Fruit fly (Drosophila melanogaster) whole organism, embryonic: ENCODE data around the gene CG18473.

ENCODE experiments used
- ATbp ChIP-seq: fragments of 200-800 bp; sonication (Bioruptor generic); optimal IDR thresholded peaks from 2 replicates; lab custom pipeline; 2017; ENCODE audit warnings: missing biosample characterization, mild to moderate bottlenecking, missing genetic modification characterization, missing genetic modification reagents
- C15 ChIP-seq: fragments of 200-800 bp; sonication (Bioruptor generic); IDR thresholded peaks from 3 replicates; pipeline ENCODE4 v1.3.6; 2022; ENCODE audit warnings: missing biosample characterization, missing genetic modification characterization
- CG11093 ChIP-seq: fragments of 200-800 bp; sonication (Bioruptor generic); IDR thresholded peaks from 3 replicates; pipeline ENCODE4 v1.3.6; 2022; ENCODE audit warnings: missing biosample characterization, missing genetic modification characterization
- CG11398 ChIP-seq: fragments of 200-800 bp; sonication (Bioruptor generic); optimal IDR thresholded peaks from 2 replicates; lab custom pipeline; 2016; ENCODE audit warnings: missing biosample characterization, missing genetic modification characterization
- CG12155 ChIP-seq: fragments of 200-800 bp; sonication (Bioruptor generic); optimal IDR thresholded peaks from 3 replicates; lab custom pipeline; 2016; ENCODE audit warnings: missing biosample characterization, missing genetic modification characterization
- CG12659 ChIP-seq: fragments of 200-800 bp; sonication (Bioruptor generic); optimal IDR thresholded peaks from 3 replicates; lab custom pipeline; 2017; ENCODE audit warnings: mild to moderate bottlenecking, missing biosample characterization, missing genetic modification reagents, missing genetic modification characterization
- CG18011 ChIP-seq: fragments of 200-800 bp; sonication (Bioruptor generic); optimal IDR thresholded peaks from 2 replicates; lab custom pipeline; 2017; ENCODE audit warnings: missing biosample characterization, missing genetic modification characterization, mild to moderate bottlenecking, moderate library complexity, missing genotype
- CG18619 ChIP-seq: fragments of 200-800 bp; sonication (Bioruptor generic); optimal IDR thresholded peaks from 3 replicates; lab custom pipeline; 2017; ENCODE audit warnings: missing biosample characterization, mild to moderate bottlenecking, missing genetic modification characterization
- CG2889 ChIP-seq: fragments of 200-800 bp; sonication (Bioruptor generic); IDR thresholded peaks from 3 replicates; pipeline ENCODE4 v1.3.6; 2022; ENCODE audit warnings: missing biosample characterization, missing genetic modification characterization
- CG4424 ChIP-seq: fragments of 200-800 bp; sonication (Bioruptor generic); optimal IDR thresholded peaks from 3 replicates; lab custom pipeline; 2016; ENCODE audit warnings: missing biosample characterization, missing genetic modification characterization
- CG5180 ChIP-seq: fragments of 200-800 bp; sonication (Bioruptor generic); optimal IDR thresholded peaks from 3 replicates; lab custom pipeline; 2017; ENCODE audit warnings: missing biosample characterization, missing genetic modification characterization, mild to moderate bottlenecking, moderate library complexity, missing genetic modification reagents
- CG6765 ChIP-seq: fragments of 200-800 bp; sonication (Bioruptor generic); optimal IDR thresholded peaks from 3 replicates; lab custom pipeline; 2017; ENCODE audit warnings: missing biosample characterization, mild to moderate bottlenecking, missing genetic modification characterization
- CG9932 ChIP-seq: fragments of 200-800 bp; sonication (Bioruptor generic); IDR thresholded peaks from 2 replicates; pipeline ENCODE4 v1.3.6; 2022; ENCODE audit warnings: missing biosample characterization, missing genetic modification characterization
- CHES-1-like ChIP-seq: fragments of 200-800 bp; sonication (Bioruptor generic); optimal IDR thresholded peaks from 2 replicates; lab custom pipeline; 2016; ENCODE audit warnings: missing biosample characterization, missing genetic modification characterization
- CoRest ChIP-seq: fragments of 200-800 bp; sonication (Bioruptor generic); optimal IDR thresholded peaks from 3 replicates; lab custom pipeline; 2018; ENCODE audit warnings: missing biosample characterization, mild to moderate bottlenecking, missing genetic modification characterization, moderate library complexity
- Dbx ChIP-seq: fragments of 200-800 bp; sonication (Bioruptor generic); IDR thresholded peaks from 3 replicates; pipeline ENCODE4 v1.3.6; 2022; ENCODE audit warnings: missing biosample characterization, missing genetic modification characterization
- Hand ChIP-seq: fragments of 200-800 bp; sonication (Bioruptor generic); optimal IDR thresholded peaks from 2 replicates; lab custom pipeline; 2017; ENCODE audit warnings: mild to moderate bottlenecking, missing biosample characterization, missing genetic modification reagents, missing genetic modification characterization
- Hmr ChIP-seq: fragments of 200-800 bp; sonication (Bioruptor generic); optimal IDR thresholded peaks from 3 replicates; lab custom pipeline; 2017; ENCODE audit warnings: mild to moderate bottlenecking, missing biosample characterization, missing genetic modification reagents, missing genetic modification characterization
- Hr51 ChIP-seq, 2 experiments: fragments of 200-800 bp; sonication (Bioruptor generic); optimal IDR thresholded peaks; 2 replicates in 1 of 2; 3 replicates in 1 of 2; lab custom pipeline; 2016 to 2018; ENCODE audit warnings: missing biosample characterization in 2 of 2, missing genetic modification characterization in 2 of 2, mild to moderate bottlenecking in 1 of 2, moderate library complexity in 1 of 2
- Med ChIP-seq: fragments of 200-800 bp; sonication (Bioruptor generic); peaks from one replicate; lab custom pipeline; 2016; ENCODE audit warnings: missing biosample characterization, missing genetic modification characterization, mild to moderate bottlenecking, inconsistent platforms, moderate library complexity
- Myb ChIP-seq: fragments of 200-800 bp; sonication (Bioruptor generic); optimal IDR thresholded peaks from 2 replicates; lab custom pipeline; 2016; ENCODE audit warnings: missing biosample characterization, missing genetic modification characterization
- Opbp ChIP-seq: fragments of 200-800 bp; sonication (Bioruptor generic); IDR thresholded peaks from 3 replicates; pipeline ENCODE4 v1.3.6; 2022; ENCODE audit warnings: missing biosample characterization, missing genetic modification characterization; ENCODE audit not compliant: partially characterized antibody
- Ravus ChIP-seq: fragments of 200-800 bp; sonication (Bioruptor generic); IDR thresholded peaks from 2 replicates; pipeline ENCODE4 v1.3.6; 2022; ENCODE audit warnings: missing biosample characterization, missing genetic modification characterization
- Sox102F ChIP-seq: fragments of 200-800 bp; sonication (Bioruptor generic); optimal IDR thresholded peaks from 2 replicates; lab custom pipeline; 2018; ENCODE audit warnings: missing biosample characterization, mild to moderate bottlenecking, missing genetic modification characterization, moderate library complexity
- Tbp ChIP-seq: fragments of >200 bp; optimal IDR thresholded peaks from 2 replicates; lab custom pipeline; 2018; ENCODE audit warnings: missing biosample characterization, missing genetic modification characterization
- ap ChIP-seq: fragments of 200-800 bp; sonication (Bioruptor generic); IDR thresholded peaks from 2 replicates; pipeline ENCODE4 v1.3.6; 2022; ENCODE audit warnings: missing biosample characterization, missing genetic modification characterization
- cg ChIP-seq: fragments of 200-800 bp; sonication (Bioruptor generic); optimal IDR thresholded peaks from 3 replicates; lab custom pipeline; 2019; ENCODE audit warnings: missing biosample characterization, mild to moderate bottlenecking, missing genetic modification characterization, moderate library complexity
- ci ChIP-seq: fragments of 200-800 bp; sonication (Bioruptor generic); IDR thresholded peaks from 3 replicates; pipeline ENCODE4 v1.3.6; 2022; ENCODE audit warnings: missing biosample characterization, missing genetic modification characterization
- cwo ChIP-seq: fragments of 200-800 bp; sonication (Bioruptor generic); optimal IDR thresholded peaks from 3 replicates; lab custom pipeline; 2017; ENCODE audit warnings: missing biosample characterization, missing genetic modification characterization, mild to moderate bottlenecking, moderate library complexity, missing genetic modification reagents
- danr ChIP-seq: fragments of 200-800 bp; sonication (Bioruptor generic); IDR thresholded peaks from 2 replicates; pipeline ENCODE4 v1.3.6; 2022; ENCODE audit warnings: missing biosample characterization, missing genetic modification characterization
- eyg ChIP-seq: fragments of 200-800 bp; sonication (Bioruptor generic); optimal IDR thresholded peaks from 3 replicates; lab custom pipeline; 2016; ENCODE audit warnings: missing biosample characterization, missing genetic modification characterization
- fru ChIP-seq: fragments of >200 bp; optimal IDR thresholded peaks from 2 replicates; lab custom pipeline; 2017
- ftz-f1 ChIP-seq: fragments of 200-800 bp; sonication (Bioruptor generic); optimal IDR thresholded peaks from 2 replicates; lab custom pipeline; 2016; ENCODE audit warnings: missing biosample characterization, missing genetic modification characterization
- klu ChIP-seq: fragments of 200-800 bp; sonication (Bioruptor generic); IDR thresholded peaks from 2 replicates; pipeline ENCODE4 v1.3.6; 2022; ENCODE audit warnings: missing biosample characterization, missing genetic modification characterization
- lab ChIP-seq: fragments of 200-800 bp; sonication (Bioruptor generic); optimal IDR thresholded peaks from 3 replicates; lab custom pipeline; 2017; ENCODE audit warnings: missing biosample characterization, missing genetic modification characterization, mild to moderate bottlenecking, moderate library complexity, missing genetic modification reagents
- mirr ChIP-seq: fragments of 200-800 bp; sonication (Bioruptor generic); optimal IDR thresholded peaks from 3 replicates; lab custom pipeline; 2018; ENCODE audit warnings: missing biosample characterization, mild to moderate bottlenecking, missing genetic modification characterization
- odd ChIP-seq: fragments of 200-800 bp; sonication (Bioruptor generic); optimal IDR thresholded peaks from 2 replicates; lab custom pipeline; 2017; ENCODE audit warnings: missing biosample characterization, mild to moderate bottlenecking, missing genetic modification characterization
- onecut ChIP-seq: fragments of 200-800 bp; sonication (Bioruptor generic); IDR thresholded peaks from 2 replicates; pipeline ENCODE4 v1.3.6; 2022; ENCODE audit warnings: missing biosample characterization, missing genetic modification characterization
- p53 ChIP-seq: fragments of 200-800 bp; sonication (Bioruptor generic); optimal IDR thresholded peaks from 2 replicates; lab custom pipeline; 2016; ENCODE audit warnings: missing biosample characterization, missing genetic modification characterization
- pfk ChIP-seq: fragments of 200-800 bp; sonication (Bioruptor generic); optimal IDR thresholded peaks from 2 replicates; lab custom pipeline; 2018; ENCODE audit warnings: missing biosample characterization, mild to moderate bottlenecking, missing genetic modification characterization, moderate library complexity
- slbo ChIP-seq: fragments of 200-800 bp; sonication (Bioruptor generic); IDR thresholded peaks from 2 replicates; pipeline ENCODE4 v1.3.6; 2022; ENCODE audit warnings: missing biosample characterization, missing genetic modification characterization
- tll ChIP-seq, 2 experiments: fragments of 200-800 bp in 1 of 2; fragments of >200 bp in 1 of 2; sonication (Bioruptor generic) in 1 of 2; optimal IDR thresholded peaks; 2 replicates each; lab custom pipeline; 2017 to 2019; ENCODE audit warnings: missing biosample characterization in 2 of 2, missing genetic modification characterization in 2 of 2, mild to moderate bottlenecking in 1 of 2, moderate library complexity in 1 of 2
- unc-4 ChIP-seq: fragments of 200-800 bp; sonication (Bioruptor generic); IDR thresholded peaks from 2 replicates; pipeline ENCODE4 v1.3.6; 2022; ENCODE audit warnings: missing biosample characterization, missing genetic modification characterization; ENCODE audit not compliant: partially characterized antibody
- wor ChIP-seq: fragments of 200-800 bp; sonication (Bioruptor generic); IDR thresholded peaks from 2 replicates; pipeline ENCODE4 v1.3.6; 2022; ENCODE audit warnings: missing biosample characterization, missing genetic modification characterization
- zfh2 ChIP-seq: fragments of 200-800 bp; sonication (Bioruptor generic); optimal IDR thresholded peaks from 2 replicates; lab custom pipeline; 2016; ENCODE audit warnings: missing biosample characterization, missing genetic modification characterization

Gene CG18473

DNA sequence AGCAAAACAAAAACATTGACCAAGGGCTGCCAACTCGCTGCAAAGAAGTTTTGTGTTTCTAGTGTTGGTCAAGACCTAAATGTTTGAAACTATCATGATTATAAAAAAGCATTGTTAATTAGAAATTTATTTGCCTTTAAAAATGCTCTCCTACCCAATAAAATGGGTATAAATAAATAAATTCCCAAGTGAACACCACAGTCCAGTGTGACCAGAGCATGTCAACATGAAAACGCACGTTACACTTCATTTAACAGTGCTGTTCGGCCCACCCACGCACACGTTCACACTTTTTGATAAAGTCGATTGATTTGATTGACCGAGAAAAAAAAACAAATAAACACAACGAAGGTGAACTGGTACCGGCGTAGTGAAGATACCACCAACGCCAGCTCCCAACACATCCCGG lies 41.0 kb downstream of the CG18473 start, which contains the start of the genes CG9356, BBIP1 and CG8135 (continued):
- TF ChIP-seq Hmr (peak; percentile 77), CG11398 (peak; percentile 53), fru (lab: Kevin White, UChicago) (no peak), Myb (GFP tag; lab: Kevin White, UChicago) (peak; percentile 69), CG4424 (GFP tag; lab: Kevin White, UChicago) (peak; percentile 84), Ravus (GFP tag; lab: Robert Waterston, UW) (0 out of 2 replicates have a peak, but pooled peaks have one; percentile 5), danr (no peak), ci (GFP tag; lab: Robert Waterston, UW) (peak; percentile 73; the same call in 1 of the 3 replicates), slbo (GFP tag; lab: Robert Waterston, UW) (peak; percentile 72)

DNA sequence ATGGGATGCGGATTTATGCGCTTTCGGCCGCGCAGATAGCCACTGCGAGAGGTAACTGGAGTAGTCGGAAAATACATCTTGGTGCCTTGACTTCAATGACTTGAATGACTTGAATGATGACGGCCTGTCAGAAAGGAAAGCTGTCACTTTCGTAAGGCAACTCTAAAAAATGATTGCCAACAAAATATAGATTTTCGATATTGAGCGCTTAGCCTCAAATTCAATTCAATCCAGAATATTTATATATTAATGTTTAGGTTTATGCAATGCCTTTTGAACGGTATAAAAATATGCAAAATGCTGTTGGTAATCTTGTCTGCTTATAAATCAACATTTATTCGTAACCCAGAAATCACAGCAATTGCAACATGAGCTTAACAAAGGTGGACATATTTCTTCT lies 45.0 kb downstream of the CG18473 start, which contains the start of gene CG44261:
CG44261 (minus strand) TSS at position 101 of the 400 bp plus-strand sequence.
- TF ChIP-seq CG2889 (GFP tag; lab: Robert Waterston, UW) (no peak), tll (GFP tag; optimal IDR thresholded peaks at IDR 0.05; lab: Kevin White, UChicago) (no peak), klu (GFP tag; lab: Robert Waterston, UW) (no peak), ftz-f1 (no peak), Opbp (GFP tag; lab: Robert Waterston, UW) (no peak), wor (GFP tag; lab: Robert Waterston, UW) (no peak), CHES-1-like (GFP tag; lab: Kevin White, UChicago) (no peak), Tbp (GFP tag; lab: Kevin White, UChicago) (no peak), lab (no peak), CG18011 (GFP tag; lab: Kevin White, UChicago) (no peak), zfh2 (no peak), CG6765 (GFP tag; lab: Kevin White, UChicago) (no peak), p53 (no peak)

DNA sequence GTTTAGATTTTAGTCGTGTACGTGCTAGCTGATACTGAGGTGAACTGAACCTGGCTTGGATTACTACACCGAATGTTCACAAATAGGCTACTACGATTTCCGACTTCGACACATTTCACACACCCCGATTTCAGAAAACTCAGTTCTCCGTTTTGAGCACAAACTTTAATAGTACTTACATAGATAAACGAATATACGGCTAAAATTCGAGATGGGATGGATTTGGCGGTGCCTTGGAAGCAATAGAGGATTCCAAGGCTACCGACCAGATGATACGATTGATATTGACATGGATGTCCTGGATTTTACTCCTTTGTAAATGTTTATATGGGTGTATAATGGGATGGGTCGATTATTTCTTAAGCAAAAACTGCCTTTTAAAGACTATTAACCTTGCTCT lies 47.1 kb downstream of the CG18473 start, which contains the start of gene betaTub85D:
betaTub85D (minus strand) TSS at position 101 of the 400 bp plus-strand sequence.
- TF ChIP-seq Hr51 (GFP tag; optimal IDR thresholded peaks at IDR 0.05; lab: Kevin White, UChicago), result no peak

DNA sequence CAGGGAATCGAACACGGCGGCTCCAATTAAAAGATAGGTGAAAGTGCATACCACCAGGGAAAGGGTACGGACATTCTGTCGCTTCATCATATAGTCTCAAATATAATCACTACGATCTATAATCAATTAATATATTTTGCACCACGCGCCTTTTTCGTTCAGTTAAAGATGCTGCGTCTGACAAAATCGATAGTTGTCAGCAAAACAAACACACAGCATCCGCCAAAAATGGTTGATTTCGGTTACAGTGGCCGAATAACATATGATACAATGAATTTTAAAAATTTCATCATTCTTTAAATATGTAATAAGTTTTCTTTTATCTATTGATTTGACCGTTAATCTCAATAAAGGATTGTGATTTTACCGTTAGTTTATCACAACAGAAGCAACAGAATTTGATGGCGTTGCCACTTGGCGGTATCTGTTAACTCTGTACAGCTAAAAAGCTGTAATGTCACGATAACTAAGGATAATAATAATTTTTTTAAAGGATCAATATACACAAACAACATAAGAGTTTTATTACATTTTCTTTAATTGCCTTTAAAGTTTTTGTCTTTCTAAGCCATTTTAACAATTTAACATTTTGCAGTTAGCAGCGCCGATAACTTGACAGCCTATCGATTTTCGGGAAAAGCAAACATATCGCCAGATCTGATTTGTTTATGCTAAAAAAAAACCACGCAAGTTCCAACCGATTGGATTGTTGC lies 49.0 kb downstream of the CG18473 start, which contains the start of the genes Task7 and alpha-Man-IIa:
Task7 (minus strand) TSS at position 366 of the 713 bp plus-strand sequence.
alpha-Man-IIa (plus strand) TSS at position 621 of the 713 bp plus-strand sequence.
- TF ChIP-seq odd (no peak), onecut (GFP tag; lab: Robert Waterston, UW) (peak; percentile 94), mirr (GFP tag; lab: Kevin White, UChicago) (no peak), CG9932 (GFP tag; lab: Robert Waterston, UW) (no peak), CG11398 (no peak), pfk (GFP tag; lab: Kevin White, UChicago) (no peak), CG11093 (no peak), CG12155 (no peak), ATbp (GFP tag; lab: Kevin White, UChicago) (no peak), cwo (GFP tag; lab: Kevin White, UChicago) (no peak), unc-4 (peak; percentile 49; the same call in 1 of the 2 replicates), CG12659 (GFP tag; lab: Kevin White, UChicago) (peak; percentile 12), CG5180 (peak; percentile 46), ap (GFP tag; lab: Robert Waterston, UW) (no peak), Med (peak; percentile 50), CoRest (tag; lab: Kevin White, UChicago) (peak; percentile 42), C15 (GFP tag; lab: Robert Waterston, UW) (no peak), Sox102F (GFP tag; lab: Kevin White, UChicago) (no peak), Dbx (GFP tag; lab: Robert Waterston, UW) (no peak), Hand (GFP tag; lab: Kevin White, UChicago) (no peak), cg (GFP tag; lab: Kevin White, UChicago) (no peak), eyg (GFP tag; lab: Kevin White, UChicago) (no peak), CG18619 (no peak)
